Worm (Caenorhabditis elegans) whole organism, mixed stage, embryonic: Measurements from ENCODE around the gene srv-8.

Experiments used
- elt-1 ChIP-seq: sonication (generic microtip); optimal IDR thresholded peaks from 2 replicates; lab custom pipeline; 2017; ENCODE audit warnings: missing genetic modification characterization, mild to moderate bottlenecking, missing compliant biosample characterization, antibody characterized with exemption, moderate library complexity, borderline replicate concordance; ENCODE audit not compliant: insufficient read depth
- pha-4 ChIP-seq: fragments of 150-350 bp; optimal IDR thresholded peaks from 2 replicates; lab custom pipeline; 2018; ENCODE audit warnings: missing biosample characterization, missing genetic modification reagents, missing genetic modification characterization
- snpc-4 ChIP-seq: fragments of 150-350 bp; optimal IDR thresholded peaks from 2 replicates; lab custom pipeline; 2014; ENCODE audit warnings: missing biosample characterization, missing genetic modification characterization
- unc-62 ChIP-seq: fragments of 150-350 bp; optimal IDR thresholded peaks from 2 replicates; lab custom pipeline; 2014; ENCODE audit warnings: missing biosample characterization, missing genetic modification reagents, missing genetic modification characterization

DNA sequence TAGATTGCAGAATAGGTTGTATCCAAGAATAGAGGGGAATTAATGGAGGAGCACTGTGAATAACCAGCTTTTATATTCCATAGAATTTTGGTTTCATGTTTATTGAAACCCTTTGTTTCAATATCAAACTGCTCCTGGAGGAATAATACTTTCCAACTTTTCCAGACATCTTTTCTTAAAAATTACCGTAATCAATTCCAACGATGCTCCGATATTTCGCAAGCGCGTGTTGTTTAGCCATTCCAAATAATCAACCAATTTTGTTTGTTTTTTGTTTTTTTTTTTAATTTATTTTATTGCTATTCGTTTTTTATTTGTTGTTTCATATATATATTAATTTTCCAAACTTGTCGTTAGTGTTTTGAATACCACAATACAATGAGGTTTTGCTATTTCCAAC lies 14.5 kb downstream of the srv-8 start, which contains the start of gene cutl-1:
- no peak for TF ChIP-seq pha-4 (tag; lab: Kevin White, UChicago)
- no peak for TF ChIP-seq elt-1
- no peak for TF ChIP-seq snpc-4
- TF ChIP-seq unc-62 (GFP tag; lab: Kevin White, UChicago) = no peak
